Worm (Caenorhabditis elegans) whole organism, L3 larva: ENCODE measurements around the gene srj-14.

Experiments
- aly-2 ChIP-seq: fragments of 150-350 bp; optimal IDR thresholded peaks from 2 replicates; lab custom pipeline; 2014; ENCODE audit warnings: missing biosample characterization, missing genetic modification characterization
- nhr-28 ChIP-seq: fragments of 150-350 bp; optimal IDR thresholded peaks from 2 replicates; lab custom pipeline; 2014; ENCODE audit warnings: missing biosample characterization, missing genetic modification characterization
- nhr-77 ChIP-seq: fragments of 150-350 bp; optimal IDR thresholded peaks from 2 replicates; lab custom pipeline; 2014; ENCODE audit warnings: missing biosample characterization, missing genetic modification characterization

DNA sequence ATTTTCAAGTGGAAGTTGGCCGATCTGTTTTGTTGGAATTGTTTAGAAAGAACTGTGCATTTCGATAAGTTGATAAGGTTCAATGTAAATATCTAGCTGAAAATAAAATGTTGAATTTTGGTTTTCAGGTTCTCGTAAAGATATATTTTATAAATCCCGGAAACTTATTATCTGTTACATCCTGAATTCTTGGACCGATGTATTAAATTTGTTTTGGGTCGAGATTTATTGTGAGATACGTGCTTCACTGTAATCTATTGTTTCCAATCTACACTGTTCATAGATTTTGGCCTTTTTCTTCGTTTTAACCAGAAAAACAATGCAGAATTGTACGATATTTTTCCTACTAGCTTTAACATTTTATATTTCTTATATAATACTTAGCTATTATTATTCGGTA is 12.4 kb upstream of the srj-14 start, which contains the start of gene C03G6.6:
- TF ChIP-seq aly-2 (tag; lab: Kevin White, UChicago) (no peak), nhr-28 (tag; lab: Kevin White, UChicago) (no peak), nhr-77 (tag; lab: Kevin White, UChicago) (no peak)
